Worm (Caenorhabditis elegans): ENCODE measurements around the gene C30B5.2.

The C30B5.2 gene

DNA sequence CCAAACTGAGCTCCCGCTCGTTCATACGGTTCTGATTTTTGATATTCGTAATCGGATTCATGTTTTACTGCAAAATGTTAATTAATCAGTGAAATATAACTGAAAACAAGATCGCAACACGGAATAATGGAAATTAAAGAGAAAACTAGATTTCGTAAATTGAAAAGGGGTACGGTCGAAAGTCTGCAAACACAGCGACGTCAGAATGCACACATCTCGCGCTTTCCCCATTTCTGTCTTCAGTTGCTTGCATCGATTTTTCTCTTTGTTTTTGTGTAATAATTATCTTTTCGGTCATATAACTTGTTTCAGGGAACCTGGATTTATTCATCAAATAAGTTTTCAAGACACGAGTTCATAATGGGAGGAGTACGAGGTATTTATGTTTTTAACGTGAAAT lies at the start of gene C30B5.2, which contains the start of gene rbmx-2:
C30B5.2 (plus strand) TSS at position 306 of the 400 bp plus-strand sequence.
rbmx-2 (minus strand) TSS at position 74 of the 400 bp plus-strand sequence.
- no peak for TF ChIP-seq lsy-12 (tag; optimal IDR thresholded peaks at IDR 0.05)
- peak; percentile 44 for TF ChIP-seq lin-39 (tag; optimal IDR thresholded peaks at IDR 0.05)
- peak; percentile 15 for TF ChIP-seq sea-2 (GFP tag; optimal IDR thresholded peaks at IDR 0.05)
- peak; percentile 79 for TF ChIP-seq hmg-11 (tag; optimal IDR thresholded peaks at IDR 0.05)
- peak; percentile 16 for TF ChIP-seq lin-15B (tag; optimal IDR thresholded peaks at IDR 0.05)
- TF ChIP-seq nhr-25 (tag; optimal IDR thresholded peaks at IDR 0.05) = peak; percentile 28
- TF ChIP-seq nhr-43 (tag; optimal IDR thresholded peaks at IDR 0.05; ENCODE audit: poor library complexity, severe bottlenecking) = peak; percentile 8
- no peak for TF ChIP-seq ZK546.5 (tag; optimal IDR thresholded peaks at IDR 0.05)

DNA sequence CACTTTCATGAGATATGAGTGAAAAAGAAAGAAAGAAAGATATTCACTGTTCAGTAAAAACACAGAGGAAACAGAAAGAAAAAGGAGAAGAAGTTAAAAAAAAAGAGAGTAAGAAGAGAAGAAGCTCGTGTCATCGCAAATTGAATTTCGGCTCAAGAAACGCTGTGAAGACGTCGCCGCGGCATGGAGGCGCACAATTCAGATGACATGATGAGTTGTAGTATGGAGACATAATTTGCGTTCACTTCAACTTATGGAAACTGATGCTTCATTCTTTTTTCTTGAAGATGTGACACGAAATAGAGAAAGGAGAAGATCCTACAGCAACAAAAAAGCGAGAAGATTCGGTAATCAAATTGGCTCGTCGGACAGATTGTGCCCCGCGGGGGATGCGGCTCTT lies 48.6 kb upstream of the C30B5.2 start:
- no peak for TF ChIP-seq nhr-28 (tag; optimal IDR thresholded peaks at IDR 0.05)
- TF ChIP-seq zag-1 (tag; optimal IDR thresholded peaks at IDR 0.05) = no peak
- peak; percentile 82 for TF ChIP-seq fkh-10 (GFP tag; optimal IDR thresholded peaks at IDR 0.05)
- TF ChIP-seq ceh-28 (tag; optimal IDR thresholded peaks at IDR 0.05) = no peak
- peak; percentile 30 for TF ChIP-seq nfya-1 (tag; optimal IDR thresholded peaks at IDR 0.05; ENCODE audit: insufficient read depth)
- TF ChIP-seq tbx-2 (tag; optimal IDR thresholded peaks at IDR 0.05) = no peak
- no peak for TF ChIP-seq ztf-4 (tag; optimal IDR thresholded peaks at IDR 0.05)

DNA sequence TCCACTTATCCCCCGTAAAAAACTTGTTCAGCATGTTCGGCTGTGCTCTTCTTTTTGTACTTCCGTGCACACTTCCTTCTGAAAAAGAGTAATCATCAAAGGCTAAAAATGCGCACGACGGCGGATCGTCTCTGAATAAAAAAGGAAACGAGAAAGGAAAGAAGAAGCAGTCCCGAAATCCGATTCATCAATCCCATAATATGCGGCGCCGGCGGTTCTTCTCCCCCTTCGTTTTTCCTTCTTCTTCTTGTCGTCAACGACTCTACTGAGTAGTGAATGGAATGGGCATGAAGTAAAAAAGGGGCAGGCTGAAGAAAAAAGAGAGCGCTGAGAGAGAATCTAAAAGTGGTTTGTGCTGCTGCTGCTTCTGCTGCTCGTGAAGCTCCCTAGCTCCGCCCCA lies 47.5 kb upstream of the C30B5.2 start:
- no peak for TF ChIP-seq nhr-25 (tag; optimal IDR thresholded peaks at IDR 0.05)
- peak; percentile 75 for TF ChIP-seq fkh-10 (GFP tag; optimal IDR thresholded peaks at IDR 0.05)
- TF ChIP-seq nfya-1 (tag; optimal IDR thresholded peaks at IDR 0.05; ENCODE audit: insufficient read depth) = peak; percentile 22

DNA sequence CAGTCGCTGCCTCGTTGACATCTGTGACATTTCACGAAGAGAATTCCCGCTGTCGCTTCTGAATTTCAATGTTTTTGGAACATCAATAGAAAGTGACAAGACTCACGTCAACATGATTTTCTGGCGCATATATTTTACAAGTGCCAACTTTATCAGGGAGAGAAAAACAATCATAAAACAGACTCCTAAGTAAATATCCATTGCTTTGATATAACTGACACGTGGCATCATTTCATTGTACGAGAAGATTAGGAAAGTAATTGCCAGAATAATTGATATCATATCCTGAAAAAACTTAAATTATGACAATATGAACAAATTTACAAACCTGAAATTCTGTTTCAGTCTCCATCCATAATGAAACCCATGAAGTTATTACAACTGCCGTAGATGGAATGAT lies 38.9 kb upstream of the C30B5.2 start:
- TF ChIP-seq eor-1 (tag; optimal IDR thresholded peaks at IDR 0.05) (no peak), hmg-11 (tag; optimal IDR thresholded peaks at IDR 0.05) (no peak), lin-39 (tag; optimal IDR thresholded peaks at IDR 0.05) (no peak), jun-1 (tag; optimal IDR thresholded peaks at IDR 0.05) (no peak), pqm-1 (tag; optimal IDR thresholded peaks at IDR 0.05) (no peak), snpc-4 (tag; optimal IDR thresholded peaks at IDR 0.05) (no peak), ztf-4 (tag; optimal IDR thresholded peaks at IDR 0.05) (no peak), egl-5 (tag; optimal IDR thresholded peaks at IDR 0.05) (no peak)

DNA sequence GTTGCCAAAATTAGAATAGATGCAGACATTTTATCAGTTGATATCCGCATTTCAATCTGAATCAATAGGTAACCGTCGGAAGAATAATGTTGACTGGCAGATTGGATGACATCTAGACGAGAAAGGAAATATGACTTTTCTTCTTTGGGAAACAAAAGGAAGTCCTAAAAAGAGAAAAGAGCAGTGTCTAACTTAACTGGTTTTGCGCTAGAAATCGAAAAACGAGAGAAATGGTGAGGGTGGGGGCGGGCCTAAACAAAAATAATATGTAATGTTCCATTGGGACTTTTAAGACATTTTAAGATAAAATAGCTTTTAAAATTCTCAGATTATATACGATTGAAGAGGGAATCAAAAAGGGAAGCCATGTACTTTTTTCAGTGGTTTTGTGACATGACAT lies 36.0 kb upstream of the C30B5.2 start, which contains the start of gene exp-1:
exp-1 (minus strand) TSS at position 101 of the 400 bp plus-strand sequence.
- TF ChIP-seq daf-12 (tag; optimal IDR thresholded peaks at IDR 0.05) (no peak), ztf-11 (tag; optimal IDR thresholded peaks at IDR 0.05) (no peak), ama-1 (optimal IDR thresholded peaks at IDR 0.05) (no peak), pha-4 (tag; optimal IDR thresholded peaks at IDR 0.05) (no peak), lsy-12 (tag; optimal IDR thresholded peaks at IDR 0.05) (no peak), nhr-77 (tag; optimal IDR thresholded peaks at IDR 0.05) (no peak), nhr-43 (tag; optimal IDR thresholded peaks at IDR 0.05; ENCODE audit: poor library complexity, severe bottlenecking) (no peak), hmg-11 (tag; optimal IDR thresholded peaks at IDR 0.05) (no peak), elt-3 (tag; optimal IDR thresholded peaks at IDR 0.05) (no peak), lin-39 (tag; optimal IDR thresholded peaks at IDR 0.05) (no peak), egl-5 (tag; optimal IDR thresholded peaks at IDR 0.05) (no peak), ceh-82 (tag; optimal IDR thresholded peaks at IDR 0.05) (no peak), nhr-67 (tag; optimal IDR thresholded peaks at IDR 0.05) (no peak), fos-1 (tag; optimal IDR thresholded peaks at IDR 0.05) (no peak), ZK546.5 (tag; optimal IDR thresholded peaks at IDR 0.05) (no peak), aly-2 (tag; optimal IDR thresholded peaks at IDR 0.05) (no peak), eor-1 (tag; optimal IDR thresholded peaks at IDR 0.05) (no peak), zag-1 (tag; optimal IDR thresholded peaks at IDR 0.05) (no peak), ceh-28 (tag; optimal IDR thresholded peaks at IDR 0.05) (no peak)

DNA sequence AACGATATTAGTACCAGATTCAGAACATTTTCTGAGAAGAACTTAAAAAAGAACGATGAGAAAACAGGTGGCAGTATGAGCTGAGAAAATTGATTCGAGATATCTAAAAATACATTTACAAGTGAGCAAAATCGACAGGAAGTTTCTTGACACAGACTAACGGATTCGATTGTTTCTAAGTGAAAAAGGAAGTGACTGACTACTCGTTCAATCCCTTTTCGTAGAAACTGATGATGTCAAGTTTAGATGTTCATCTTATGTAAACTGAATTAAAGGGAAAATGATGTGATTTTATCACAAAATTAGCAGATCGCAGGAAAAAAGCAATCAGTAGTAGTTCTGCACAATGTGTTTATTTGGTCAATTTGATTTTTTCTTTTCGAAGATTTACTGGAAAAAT lies 31.8 kb upstream of the C30B5.2 start:
- peak; percentile 68 for TF ChIP-seq fkh-10 (GFP tag; optimal IDR thresholded peaks at IDR 0.05)
- TF ChIP-seq nhr-28 (tag; optimal IDR thresholded peaks at IDR 0.05) = no peak

DNA sequence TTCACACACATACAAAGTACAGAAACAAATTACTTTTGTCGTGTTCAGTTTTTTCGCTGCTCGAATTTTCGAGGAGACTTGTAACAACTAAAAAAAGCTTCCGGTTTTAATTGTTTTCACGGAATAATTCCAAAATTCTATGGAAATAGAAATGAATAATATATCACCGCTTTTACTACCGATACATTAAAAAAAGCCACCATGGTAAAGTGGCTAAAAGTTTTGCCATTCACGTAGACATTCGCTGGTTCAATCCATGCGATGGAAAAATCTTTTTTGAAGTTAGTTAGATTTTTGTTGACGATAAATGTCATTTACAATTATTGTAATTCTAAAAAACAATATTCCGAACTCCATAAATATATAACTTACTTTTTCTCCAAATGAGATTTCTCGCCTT lies 28.3 kb upstream of the C30B5.2 start:
- no peak for TF ChIP-seq egl-27 (tag; optimal IDR thresholded peaks at IDR 0.05)
- no peak for TF ChIP-seq hmg-11 (tag; optimal IDR thresholded peaks at IDR 0.05)
- no peak for TF ChIP-seq ceh-28 (tag; optimal IDR thresholded peaks at IDR 0.05)
- no peak for TF ChIP-seq nhr-23 (tag; optimal IDR thresholded peaks at IDR 0.05)
- no peak for TF ChIP-seq nhr-237 (tag; optimal IDR thresholded peaks at IDR 0.05)
- TF ChIP-seq snpc-4 (tag; optimal IDR thresholded peaks at IDR 0.05) = no peak
- no peak for TF ChIP-seq lsy-12 (tag; optimal IDR thresholded peaks at IDR 0.05)
- no peak for TF ChIP-seq nhr-12 (tag; optimal IDR thresholded peaks at IDR 0.05)
- TF ChIP-seq elt-3 (tag; optimal IDR thresholded peaks at IDR 0.05) = no peak
- no peak for TF ChIP-seq egl-5 (tag; optimal IDR thresholded peaks at IDR 0.05)
- no peak for TF ChIP-seq mml-1 (tag; optimal IDR thresholded peaks at IDR 0.05)
- TF ChIP-seq aly-2 (tag; optimal IDR thresholded peaks at IDR 0.05) = no peak
- TF ChIP-seq unc-62 (GFP tag; optimal IDR thresholded peaks at IDR 0.05) = no peak
- no peak for TF ChIP-seq pqm-1 (tag; optimal IDR thresholded peaks at IDR 0.05)
